Fruit fly (Drosophila melanogaster) whole organism, embryonic: ENCODE measurements around the gene ck.

ENCODE experiments used
- Atf6 ChIP-seq: fragments of 200-800 bp; sonication (Bioruptor generic); IDR thresholded peaks from 2 replicates; pipeline ENCODE4 v1.3.6; 2022; ENCODE audit warnings: missing biosample characterization, missing genetic modification characterization
- B-H1 ChIP-seq: fragments of 200-800 bp; sonication (Bioruptor generic); IDR thresholded peaks from 3 replicates; pipeline ENCODE4 v1.3.6; 2022; ENCODE audit warnings: missing biosample characterization, missing genetic modification characterization
- CG11504 ChIP-seq: fragments of 200-800 bp; sonication (Bioruptor generic); optimal IDR thresholded peaks from 3 replicates; lab custom pipeline; 2019; ENCODE audit warnings: missing biosample characterization, mild to moderate bottlenecking, missing genetic modification characterization, moderate library complexity
- CG12071 ChIP-seq: fragments of 200-800 bp; sonication (Bioruptor generic); optimal IDR thresholded peaks from 3 replicates; lab custom pipeline; 2018; ENCODE audit warnings: missing biosample characterization, mild to moderate bottlenecking, missing genetic modification characterization
- CG12236 ChIP-seq: fragments of 200-800 bp; sonication (Bioruptor generic); optimal IDR thresholded peaks from 2 replicates; lab custom pipeline; 2016; ENCODE audit warnings: missing biosample characterization, missing genetic modification characterization
- CG13287 ChIP-seq: fragments of 200-800 bp; sonication (Bioruptor generic); IDR thresholded peaks from 2 replicates; pipeline ENCODE4 v1.3.6; 2022; ENCODE audit warnings: missing biosample characterization, missing genetic modification characterization; ENCODE audit not compliant: partially characterized antibody
- CG14667 ChIP-seq: fragments of 200-800 bp; sonication (Bioruptor generic); IDR thresholded peaks from 2 replicates; pipeline ENCODE4 v1.3.6; 2022; ENCODE audit warnings: missing biosample characterization, missing genetic modification characterization
- CG17385 ChIP-seq: fragments of 200-800 bp; sonication (Bioruptor generic); optimal IDR thresholded peaks from 3 replicates; lab custom pipeline; 2018; ENCODE audit warnings: missing biosample characterization, mild to moderate bottlenecking, missing genetic modification characterization
- CG17612 ChIP-seq: fragments of 200-800 bp; sonication (Bioruptor generic); IDR thresholded peaks from 2 replicates; pipeline ENCODE4 v1.3.6; 2022; ENCODE audit warnings: missing biosample characterization, missing genetic modification characterization
- CG17802 ChIP-seq: fragments of 200-800 bp; sonication (Bioruptor generic); optimal IDR thresholded peaks from 2 replicates; lab custom pipeline; 2018; ENCODE audit warnings: missing biosample characterization, mild to moderate bottlenecking, missing genetic modification characterization, moderate library complexity
- CG1792 ChIP-seq: fragments of 200-800 bp; sonication (Bioruptor generic); optimal IDR thresholded peaks from 2 replicates; lab custom pipeline; 2016; ENCODE audit warnings: missing biosample characterization, missing genetic modification characterization
- CG18011 ChIP-seq: fragments of 200-800 bp; sonication (Bioruptor generic); optimal IDR thresholded peaks from 2 replicates; lab custom pipeline; 2017; ENCODE audit warnings: missing biosample characterization, missing genetic modification characterization, mild to moderate bottlenecking, moderate library complexity, missing genotype
- CG18619 ChIP-seq: fragments of 200-800 bp; sonication (Bioruptor generic); optimal IDR thresholded peaks from 3 replicates; lab custom pipeline; 2017; ENCODE audit warnings: missing biosample characterization, mild to moderate bottlenecking, missing genetic modification characterization
- CG31388 ChIP-seq: fragments of 200-800 bp; sonication (Bioruptor generic); optimal IDR thresholded peaks from 2 replicates; lab custom pipeline; 2016; ENCODE audit warnings: missing biosample characterization, missing genetic modification characterization
- CG34422 ChIP-seq: fragments of 200-800 bp; sonication (Bioruptor generic); IDR thresholded peaks from 3 replicates; pipeline ENCODE4 v1.3.6; 2022; ENCODE audit warnings: missing biosample characterization, missing genetic modification characterization
- CG4328 ChIP-seq: fragments of 200-800 bp; sonication (Bioruptor generic); optimal IDR thresholded peaks from 3 replicates; lab custom pipeline; 2017; ENCODE audit warnings: missing biosample characterization, missing genetic modification reagents, missing genetic modification characterization
- CG6254 ChIP-seq: fragments of 200-800 bp; sonication (Bioruptor generic); optimal IDR thresholded peaks from 3 replicates; lab custom pipeline; 2017; ENCODE audit warnings: mild to moderate bottlenecking, missing biosample characterization, missing genetic modification reagents, missing genetic modification characterization
- CG6654 ChIP-seq: fragments of 200-800 bp; sonication (Bioruptor generic); optimal IDR thresholded peaks from 2 replicates; lab custom pipeline; 2017; ENCODE audit warnings: missing biosample characterization, mild to moderate bottlenecking, missing genetic modification characterization
- CG6791 ChIP-seq: fragments of 200-800 bp; sonication (Bioruptor generic); IDR thresholded peaks from 3 replicates; pipeline ENCODE4 v1.3.6; 2022; ENCODE audit warnings: missing biosample characterization, missing genetic modification characterization; ENCODE audit not compliant: partially characterized antibody
- CG9609 ChIP-seq: fragments of 200-800 bp; sonication (Bioruptor generic); optimal IDR thresholded peaks from 3 replicates; lab custom pipeline; 2016; ENCODE audit warnings: missing biosample characterization, missing genetic modification characterization
- Dfd ChIP-seq, 2 experiments: fragments of >200 bp; optimal IDR thresholded peaks; 2 replicates each; lab custom pipeline; 2017; ENCODE audit warnings: missing biosample characterization in 2 of 2, missing genetic modification characterization in 2 of 2
- E2f2 ChIP-seq: fragments of 200-800 bp; sonication (Bioruptor generic); IDR thresholded peaks from 2 replicates; pipeline ENCODE4 v1.3.6; 2022; ENCODE audit warnings: missing biosample characterization, missing genetic modification characterization
- Fer1 ChIP-seq: fragments of 200-800 bp; sonication (Bioruptor generic); optimal IDR thresholded peaks from 2 replicates; lab custom pipeline; 2017; ENCODE audit warnings: missing biosample characterization, mild to moderate bottlenecking, missing genetic modification characterization
- Fer3 ChIP-seq: fragments of 200-800 bp; sonication (Bioruptor generic); optimal IDR thresholded peaks from 2 replicates; lab custom pipeline; 2018; ENCODE audit warnings: missing biosample characterization, mild to moderate bottlenecking, missing genetic modification characterization, moderate library complexity
- GATAe ChIP-seq: fragments of 200-800 bp; sonication (Bioruptor generic); conservative IDR thresholded peaks from 2 replicates; pipeline ENCODE4 v1.3.6; 2022; ENCODE audit warnings: missing biosample characterization, missing genetic modification characterization
- Lpt ChIP-seq: fragments of >200 bp; optimal IDR thresholded peaks from 2 replicates; lab custom pipeline; 2018; ENCODE audit warnings: missing biosample characterization, missing genetic modification characterization
- Stat92E ChIP-seq, 3 experiments: fragments of >200 bp in 2 of 3; fragments of 200-800 bp in 1 of 3; sonication (Bioruptor generic) in 1 of 3; optimal IDR thresholded peaks; 2 replicates each; lab custom pipeline; 2017 to 2019; ENCODE audit warnings: missing biosample characterization in 3 of 3, missing genetic modification characterization in 3 of 3, mild to moderate bottlenecking in 1 of 3, moderate library complexity in 1 of 3
- ash1 ChIP-seq: fragments of 200-800 bp; sonication (Bioruptor generic); optimal IDR thresholded peaks from 2 replicates; lab custom pipeline; 2018; ENCODE audit warnings: missing biosample characterization, mild to moderate bottlenecking, missing genetic modification characterization
- bsh ChIP-seq, 2 experiments: fragments of 200-800 bp; sonication (Bioruptor generic); optimal IDR thresholded peaks; 2 replicates each; lab custom pipeline; 2017 to 2018; ENCODE audit warnings: mild to moderate bottlenecking in 2 of 2, missing biosample characterization in 2 of 2, missing genetic modification characterization in 2 of 2, moderate library complexity in 1 of 2
- crp ChIP-seq, 2 experiments: fragments of 200-800 bp; sonication (Bioruptor generic); optimal IDR thresholded peaks; 2 replicates in 1 of 2; 3 replicates in 1 of 2; lab custom pipeline; 2017; ENCODE audit warnings: missing biosample characterization in 2 of 2, missing genetic modification characterization in 2 of 2, mild to moderate bottlenecking in 1 of 2, moderate library complexity in 1 of 2
- esg ChIP-seq: fragments of 200-800 bp; sonication (Bioruptor generic); conservative IDR thresholded peaks from 2 replicates; pipeline ENCODE4 v1.3.6; 2022; ENCODE audit warnings: missing biosample characterization, missing genetic modification characterization
- exex ChIP-seq: fragments of 200-800 bp; sonication (Bioruptor generic); optimal IDR thresholded peaks from 4 replicates; lab custom pipeline; 2018; ENCODE audit warnings: missing biosample characterization, mild to moderate bottlenecking, missing genetic modification characterization, moderate library complexity
- fu2 ChIP-seq: fragments of 200-800 bp; sonication (Bioruptor generic); optimal IDR thresholded peaks from 2 replicates; lab custom pipeline; 2016; ENCODE audit warnings: missing biosample characterization, missing genetic modification characterization
- hbn ChIP-seq: fragments of 200-800 bp; sonication (Bioruptor generic); IDR thresholded peaks from 2 replicates; pipeline ENCODE4 v1.3.6; 2022; ENCODE audit warnings: missing biosample characterization, missing genetic modification characterization; ENCODE audit not compliant: partially characterized antibody
- jigr1 ChIP-seq: fragments of 200-800 bp; sonication (Bioruptor generic); IDR thresholded peaks from 3 replicates; pipeline ENCODE4 v1.3.6; 2022; ENCODE audit warnings: missing biosample characterization, missing genetic modification characterization
- p53 ChIP-seq: fragments of 200-800 bp; sonication (Bioruptor generic); optimal IDR thresholded peaks from 2 replicates; lab custom pipeline; 2016; ENCODE audit warnings: missing biosample characterization, missing genetic modification characterization
- pros ChIP-seq: fragments of 200-800 bp; sonication (Bioruptor generic); optimal IDR thresholded peaks from 3 replicates; lab custom pipeline; 2019; ENCODE audit warnings: missing biosample characterization, mild to moderate bottlenecking, missing genetic modification characterization, moderate library complexity
- rib ChIP-seq: fragments of 200-800 bp; sonication (Bioruptor generic); IDR thresholded peaks from 2 replicates; pipeline ENCODE4 v1.3.6; 2022; ENCODE audit warnings: missing biosample characterization, missing genetic modification characterization
- schlank ChIP-seq: fragments of 200-800 bp; sonication (Bioruptor generic); optimal IDR thresholded peaks from 2 replicates; lab custom pipeline; 2018; ENCODE audit warnings: missing biosample characterization, mild to moderate bottlenecking, missing genetic modification characterization
- scrt ChIP-seq: fragments of 200-800 bp; sonication (Bioruptor generic); optimal IDR thresholded peaks from 2 replicates; lab custom pipeline; 2018; ENCODE audit warnings: missing biosample characterization, mild to moderate bottlenecking, missing genetic modification characterization, moderate library complexity
- seq ChIP-seq: fragments of 200-800 bp; sonication (Bioruptor generic); IDR thresholded peaks from 2 replicates; pipeline ENCODE4 v1.3.6; 2022; ENCODE audit warnings: missing biosample characterization, missing genetic modification characterization
- sisA ChIP-seq: fragments of 200-800 bp; sonication (Bioruptor generic); IDR thresholded peaks from 2 replicates; pipeline ENCODE4 v1.3.6; 2022; ENCODE audit warnings: missing biosample characterization, missing genetic modification characterization
- so ChIP-seq: fragments of 200-800 bp; sonication (Bioruptor generic); IDR thresholded peaks from 3 replicates; pipeline ENCODE4 v1.3.6; 2022; ENCODE audit warnings: missing biosample characterization, missing genetic modification characterization
- sob ChIP-seq: fragments of 200-800 bp; sonication (Bioruptor generic); IDR thresholded peaks from 2 replicates; pipeline ENCODE4 v1.3.6; 2022; ENCODE audit warnings: missing biosample characterization, missing genetic modification characterization
- tap ChIP-seq: fragments of 200-800 bp; optimal IDR thresholded peaks from 3 replicates; lab custom pipeline; 2019; ENCODE audit warnings: missing biosample characterization, mild to moderate bottlenecking, missing genetic modification characterization, moderate library complexity
- twi ChIP-seq: fragments of 200-800 bp; optimal IDR thresholded peaks from 2 replicates; lab custom pipeline; 2019; ENCODE audit warnings: missing biosample characterization, mild to moderate bottlenecking, missing genetic modification characterization, moderate library complexity
- usp ChIP-seq: fragments of >200 bp; optimal IDR thresholded peaks from 2 replicates; lab custom pipeline; 2017; ENCODE audit warnings: missing biosample characterization, missing genetic modification characterization
- yki ChIP-seq: fragments of >200 bp; optimal IDR thresholded peaks from 3 replicates; lab custom pipeline; 2018

ck gene

DNA sequence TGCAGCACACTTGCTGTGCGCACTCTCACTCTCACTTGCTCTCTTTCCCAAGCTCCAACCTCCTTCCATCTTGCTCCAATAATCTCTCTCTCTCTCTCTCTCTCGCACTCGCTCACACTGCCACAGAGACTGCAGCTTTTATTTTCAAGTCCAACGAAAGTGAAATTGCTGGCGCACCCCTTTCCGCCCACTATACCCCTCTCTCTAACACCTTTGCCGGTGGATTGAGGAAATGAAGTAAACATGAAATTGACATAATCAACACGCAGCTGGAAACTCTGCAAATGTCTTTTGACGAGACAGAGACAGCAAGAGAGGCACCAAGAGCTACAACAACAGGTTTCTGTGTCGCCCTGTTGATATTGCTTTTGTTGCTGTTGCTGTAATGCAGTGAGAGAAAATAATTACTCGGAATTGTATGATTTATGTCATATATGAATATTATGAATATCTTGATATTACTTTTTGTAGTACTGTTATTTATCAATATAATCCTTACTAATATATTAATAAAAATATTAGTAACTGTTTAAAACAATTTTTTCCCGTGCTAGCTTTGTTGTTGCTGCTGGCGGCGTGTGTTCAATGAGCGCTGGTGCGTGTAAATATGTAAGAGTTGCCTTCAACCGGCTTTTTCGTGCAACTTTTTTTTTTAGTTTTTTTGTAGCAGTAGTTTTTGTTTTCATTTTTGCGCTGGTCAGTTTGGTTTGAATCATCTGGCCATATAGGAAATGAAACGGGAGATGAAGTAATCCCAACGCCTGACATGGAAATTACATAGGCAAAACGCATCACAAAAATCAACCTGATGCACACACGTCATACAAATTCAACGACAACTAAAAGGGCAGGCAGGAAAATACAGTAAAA is 61.8 kb downstream of the ck start (continued):
- TF ChIP-seq CG17802 (tag; lab: Kevin White, UChicago), result peak; percentile 70
- TF ChIP-seq seq (GFP tag; lab: Robert Waterston, UW), result peak; percentile 85
- TF ChIP-seq CG14667 (GFP tag; lab: Robert Waterston, UW), result peak; percentile 94
- peak in 1 of 3 experiments; percentile 70 for TF ChIP-seq Stat92E (GFP tag; optimal IDR thresholded peaks at IDR 0.05; lab: Kevin White, UChicago)
- no peak for TF ChIP-seq Dfd (GFP tag; optimal IDR thresholded peaks at IDR 0.05; lab: Kevin White, UChicago)
- peak; percentile 19 for TF ChIP-seq CG9609 (GFP tag; lab: Kevin White, UChicago)
- peak; percentile 89 for TF ChIP-seq jigr1 (GFP tag; lab: Robert Waterston, UW)
- TF ChIP-seq usp (GFP tag; lab: Kevin White, UChicago), result no peak
- TF ChIP-seq CG17612 (GFP tag; lab: Robert Waterston, UW), result peak; percentile 68
- peak; percentile 96 for TF ChIP-seq scrt (GFP tag; lab: Kevin White, UChicago)
- 0 out of 3 replicates have a peak, but pooled peaks have one; percentile 31 for TF ChIP-seq CG6791 (GFP tag; lab: Robert Waterston, UW)
- peak; percentile 31 for TF ChIP-seq schlank
- peak; percentile 75 for TF ChIP-seq E2f2 (GFP tag; lab: Robert Waterston, UW)
- TF ChIP-seq CG17385 (GFP tag; lab: Kevin White, UChicago), result peak; percentile 87
- peak in 1 of 2 experiments; percentile 53 for TF ChIP-seq crp (GFP tag; optimal IDR thresholded peaks at IDR 0.05; lab: Kevin White, UChicago)
- peak; percentile 14 for TF ChIP-seq CG1792 (GFP tag; lab: Kevin White, UChicago)
- TF ChIP-seq CG12071 (GFP tag; lab: Kevin White, UChicago), result peak; percentile 59
- no peak for TF ChIP-seq p53 (GFP tag; lab: Kevin White, UChicago)
- TF ChIP-seq yki (lab: Kevin White, UChicago), result no peak
- TF ChIP-seq GATAe (GFP tag; lab: Robert Waterston, UW), result no peak
- peak; percentile 88 for TF ChIP-seq Fer1
- peak; percentile 55 for TF ChIP-seq CG18011 (GFP tag; lab: Kevin White, UChicago)
- TF ChIP-seq Lpt, result no peak
- peak; percentile 75 for TF ChIP-seq CG18619 (GFP tag; lab: Kevin White, UChicago)
- TF ChIP-seq bsh (GFP tag; optimal IDR thresholded peaks at IDR 0.05; lab: Kevin White, UChicago), result peak; percentile 79 to 96
- peak; percentile 73 for TF ChIP-seq twi (tag; lab: Kevin White, UChicago)
- TF ChIP-seq esg (GFP tag; lab: Robert Waterston, UW), result peak; percentile 92
- no peak for TF ChIP-seq hbn
- peak; percentile 87 for TF ChIP-seq sob (GFP tag; lab: Robert Waterston, UW)
- TF ChIP-seq pros (GFP tag; lab: Kevin White, UChicago), result peak; percentile 65
- peak; percentile 95 for TF ChIP-seq CG11504
- TF ChIP-seq CG6654, result peak; percentile 48
- TF ChIP-seq CG12236 (GFP tag; lab: Kevin White, UChicago), result peak; percentile 19
- TF ChIP-seq tap (tag; lab: Kevin White, UChicago), result peak; percentile 93
- TF ChIP-seq CG6254 (GFP tag; lab: Kevin White, UChicago), result peak; percentile 78
- peak; percentile 49 for TF ChIP-seq exex (tag; lab: Kevin White, UChicago)
- no peak; the same call in 1 of the 2 replicates for TF ChIP-seq rib (GFP tag; lab: Robert Waterston, UW)
- no peak for TF ChIP-seq fu2
- peak; percentile 94 for TF ChIP-seq CG34422 (GFP tag; lab: Robert Waterston, UW)
- TF ChIP-seq ash1 (GFP tag; lab: Kevin White, UChicago), result no peak
- peak; percentile 89 for TF ChIP-seq Fer3 (tag; lab: Kevin White, UChicago)
- TF ChIP-seq sisA (GFP tag; lab: Robert Waterston, UW), result peak; percentile 95
- TF ChIP-seq B-H1 (GFP tag; lab: Robert Waterston, UW), result peak; percentile 90
- TF ChIP-seq so (GFP tag; lab: Robert Waterston, UW), result peak; percentile 91; the same call in 2 of the 3 replicates
- TF ChIP-seq CG31388 (GFP tag; lab: Kevin White, UChicago), result peak; percentile 76
- TF ChIP-seq Atf6 (GFP tag; lab: Robert Waterston, UW), result peak; percentile 88
- TF ChIP-seq CG13287, result peak; percentile 26; the same call in 1 of the 2 replicates
- TF ChIP-seq CG4328 (GFP tag; lab: Kevin White, UChicago), result peak; percentile 34
